Worm (Caenorhabditis elegans) whole organism, young adult: ENCODE measurements around the gene Y54G2A.18.

Experiments used
- Y53G8AR.9 ChIP-seq: fragments of 200-800 bp; sonication (Bioruptor generic); conservative IDR thresholded peaks from 2 replicates; pipeline ENCODE4 v1.3.6; 2022; ENCODE audit warnings: missing genetic modification reagents, missing genetic modification characterization, missing compliant biosample characterization
- egl-44 ChIP-seq: fragments of 200-800 bp; sonication (Bioruptor generic); IDR thresholded peaks from 2 replicates; pipeline ENCODE4 v1.3.6; 2022; ENCODE audit warnings: missing genetic modification reagents, missing genetic modification characterization, missing compliant biosample characterization
- tbp1 ChIP-seq: fragments of 200-800 bp; sonication (Bioruptor generic); optimal IDR thresholded peaks from 2 replicates; lab custom pipeline; 2018; ENCODE audit warnings: mild to moderate bottlenecking, missing genetic modification characterization, missing compliant biosample characterization
- unc-130 ChIP-seq: sonication (generic microtip); optimal IDR thresholded peaks from 2 replicates; lab custom pipeline; 2016; ENCODE audit warnings: missing genetic modification reagents, missing genetic modification characterization, missing compliant biosample characterization
- ztf-26 ChIP-seq: sonication (generic microtip); optimal IDR thresholded peaks from 2 replicates; lab custom pipeline; 2017; ENCODE audit warnings: missing genetic modification characterization, missing compliant biosample characterization

DNA sequence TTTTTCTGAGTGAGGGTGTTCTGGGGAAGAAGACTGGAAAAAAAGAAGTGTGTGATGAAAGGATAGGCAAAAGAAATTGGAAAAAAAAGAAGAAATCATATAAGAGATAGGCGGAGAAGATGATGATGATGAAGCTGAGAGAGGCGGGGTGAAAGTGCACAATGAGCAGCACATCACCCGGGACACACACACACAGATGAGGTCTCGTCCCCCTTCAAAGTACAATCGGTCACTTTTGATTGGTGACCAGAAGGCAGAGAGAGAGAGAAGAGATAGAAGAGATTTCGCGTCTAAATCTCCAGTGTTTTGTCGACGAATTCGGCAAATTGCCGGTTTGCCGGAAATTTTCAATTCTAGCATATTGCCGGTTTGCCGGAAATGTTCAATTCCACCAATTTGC, 7.0 kb downstream of the Y54G2A.18 start:
- TF ChIP-seq tbp1 (no peak), Y53G8AR.9 (GFP tag; lab: Robert Waterston, UW) (no peak), egl-44 (GFP tag; lab: Robert Waterston, UW) (no peak), ztf-26 (tag; lab: Kevin White, UChicago) (no peak), unc-130 (GFP tag; lab: Kevin White, UChicago) (no peak)
